Fruit fly (Drosophila melanogaster) whole organism, embryonic: ENCODE measurements around the gene cindr.

Experiments
- ATbp ChIP-seq: fragments of 200-800 bp; sonication (Bioruptor generic); optimal IDR thresholded peaks from 2 replicates; lab custom pipeline; 2017; ENCODE audit warnings: missing biosample characterization, mild to moderate bottlenecking, missing genetic modification characterization, missing genetic modification reagents
- Ada2b ChIP-seq: fragments of 200-800 bp; sonication (Bioruptor generic); IDR thresholded peaks from 2 replicates; pipeline ENCODE4 v1.3.6; 2022; ENCODE audit warnings: missing biosample characterization, missing genetic modification characterization
- Antp ChIP-seq: fragments of 200-800 bp; sonication (Bioruptor generic); optimal IDR thresholded peaks from 3 replicates; lab custom pipeline; 2016; ENCODE audit warnings: missing biosample characterization, missing genetic modification characterization
- Atf6 ChIP-seq: fragments of 200-800 bp; sonication (Bioruptor generic); IDR thresholded peaks from 2 replicates; pipeline ENCODE4 v1.3.6; 2022; ENCODE audit warnings: missing biosample characterization, missing genetic modification characterization
- CG1233 ChIP-seq: fragments of 200-800 bp; sonication (Bioruptor generic); optimal IDR thresholded peaks from 4 replicates; lab custom pipeline; 2018; ENCODE audit warnings: missing biosample characterization, mild to moderate bottlenecking, missing genetic modification characterization
- CG13624 ChIP-seq: fragments of 200-800 bp; sonication (Bioruptor generic); optimal IDR thresholded peaks from 2 replicates; lab custom pipeline; 2016; ENCODE audit warnings: missing biosample characterization, missing genetic modification characterization
- CG14014 ChIP-seq: fragments of 200-800 bp; sonication (Bioruptor generic); IDR thresholded peaks from 2 replicates; pipeline ENCODE4 v1.3.6; 2022; ENCODE audit warnings: missing biosample characterization, missing genetic modification characterization
- CG14667 ChIP-seq: fragments of 200-800 bp; sonication (Bioruptor generic); IDR thresholded peaks from 2 replicates; pipeline ENCODE4 v1.3.6; 2022; ENCODE audit warnings: missing biosample characterization, missing genetic modification characterization
- CG14710 ChIP-seq: fragments of 200-800 bp; sonication (Bioruptor generic); optimal IDR thresholded peaks from 3 replicates; lab custom pipeline; 2019; ENCODE audit warnings: missing biosample characterization, mild to moderate bottlenecking, missing genetic modification characterization, moderate library complexity
- CG15269 ChIP-seq: fragments of 200-800 bp; sonication (Bioruptor generic); optimal IDR thresholded peaks from 2 replicates; lab custom pipeline; 2018; ENCODE audit warnings: missing biosample characterization, mild to moderate bottlenecking, missing genetic modification characterization, moderate library complexity
- CG15479 ChIP-seq: fragments of 200-800 bp; sonication (Bioruptor generic); optimal IDR thresholded peaks from 3 replicates; lab custom pipeline; 2019; ENCODE audit warnings: missing biosample characterization, mild to moderate bottlenecking, missing genetic modification characterization, moderate library complexity
- CG15601 ChIP-seq: fragments of 200-800 bp; sonication (Bioruptor generic); optimal IDR thresholded peaks from 3 replicates; lab custom pipeline; 2019; ENCODE audit warnings: missing biosample characterization, mild to moderate bottlenecking, missing genetic modification characterization, moderate library complexity
- CG17829 ChIP-seq: fragments of 200-800 bp; optimal IDR thresholded peaks from 2 replicates; lab custom pipeline; 2019; ENCODE audit warnings: missing biosample characterization, mild to moderate bottlenecking, missing genetic modification characterization, moderate library complexity
- CG17912 ChIP-seq: fragments of 200-800 bp; sonication (Bioruptor generic); optimal IDR thresholded peaks from 2 replicates; lab custom pipeline; 2018; ENCODE audit warnings: missing biosample characterization, mild to moderate bottlenecking, missing genetic modification characterization
- CG2199 ChIP-seq: fragments of 200-800 bp; sonication (Bioruptor generic); IDR thresholded peaks from 3 replicates; pipeline ENCODE4 v1.3.6; 2022; ENCODE audit warnings: missing biosample characterization, missing genetic modification characterization
- CG2712 ChIP-seq: fragments of 200-800 bp; optimal IDR thresholded peaks from 3 replicates; lab custom pipeline; 2019; ENCODE audit warnings: missing biosample characterization, mild to moderate bottlenecking, missing genetic modification characterization, moderate library complexity
- CG2875 ChIP-seq: fragments of 200-800 bp; sonication (Bioruptor generic); optimal IDR thresholded peaks from 2 replicates; lab custom pipeline; 2017; ENCODE audit warnings: missing biosample characterization, mild to moderate bottlenecking, missing genetic modification characterization, missing genetic modification reagents
- CG31224 ChIP-seq: fragments of 200-800 bp; sonication (Bioruptor generic); IDR thresholded peaks from 2 replicates; pipeline ENCODE4 v1.3.6; 2022; ENCODE audit warnings: missing biosample characterization, missing genetic modification characterization
- CG32532 ChIP-seq: fragments of 200-800 bp; sonication (Bioruptor generic); IDR thresholded peaks from 2 replicates; pipeline ENCODE4 v1.3.6; 2022; ENCODE audit warnings: missing biosample characterization, missing genetic modification characterization
- CG34422 ChIP-seq: fragments of 200-800 bp; sonication (Bioruptor generic); IDR thresholded peaks from 3 replicates; pipeline ENCODE4 v1.3.6; 2022; ENCODE audit warnings: missing biosample characterization, missing genetic modification characterization
- CG4328 ChIP-seq: fragments of 200-800 bp; sonication (Bioruptor generic); optimal IDR thresholded peaks from 3 replicates; lab custom pipeline; 2017; ENCODE audit warnings: missing biosample characterization, missing genetic modification reagents, missing genetic modification characterization
- CG4820 ChIP-seq: fragments of 200-800 bp; sonication (Bioruptor generic); optimal IDR thresholded peaks from 3 replicates; lab custom pipeline; 2016; ENCODE audit warnings: missing biosample characterization, missing genetic modification characterization
- CG6765 ChIP-seq: fragments of 200-800 bp; sonication (Bioruptor generic); optimal IDR thresholded peaks from 3 replicates; lab custom pipeline; 2017; ENCODE audit warnings: missing biosample characterization, mild to moderate bottlenecking, missing genetic modification characterization
- CG7928 ChIP-seq: fragments of 200-800 bp; sonication (Bioruptor generic); optimal IDR thresholded peaks from 2 replicates; lab custom pipeline; 2017; ENCODE audit warnings: missing biosample characterization, mild to moderate bottlenecking, missing genetic modification characterization
- CG9609 ChIP-seq: fragments of 200-800 bp; sonication (Bioruptor generic); optimal IDR thresholded peaks from 3 replicates; lab custom pipeline; 2016; ENCODE audit warnings: missing biosample characterization, missing genetic modification characterization
- D19A ChIP-seq: fragments of 200-800 bp; optimal IDR thresholded peaks from 3 replicates; lab custom pipeline; 2019; ENCODE audit warnings: missing biosample characterization, mild to moderate bottlenecking, missing genetic modification characterization, moderate library complexity
- Dp ChIP-seq: fragments of 200-800 bp; sonication (Bioruptor generic); optimal IDR thresholded peaks from 2 replicates; lab custom pipeline; 2018; ENCODE audit warnings: missing biosample characterization, mild to moderate bottlenecking, missing genetic modification characterization, moderate library complexity
- Dref ChIP-seq: fragments of 200-800 bp; sonication (Bioruptor generic); IDR thresholded peaks from 2 replicates; pipeline ENCODE4 v1.3.6; 2022; ENCODE audit warnings: missing biosample characterization, missing genetic modification characterization
- Drgx ChIP-seq: fragments of 200-800 bp; sonication (Bioruptor generic); IDR thresholded peaks from 2 replicates; pipeline ENCODE4 v1.3.6; 2022; ENCODE audit warnings: missing biosample characterization, missing genetic modification characterization
- HmgZ ChIP-seq: fragments of 200-800 bp; sonication (Bioruptor generic); optimal IDR thresholded peaks from 2 replicates; lab custom pipeline; 2018; ENCODE audit warnings: missing biosample characterization, mild to moderate bottlenecking, missing genetic modification characterization
- Meics ChIP-seq: fragments of 200-800 bp; sonication (Bioruptor generic); optimal IDR thresholded peaks from 2 replicates; lab custom pipeline; 2017; ENCODE audit warnings: missing biosample characterization, mild to moderate bottlenecking, missing genetic modification characterization
- NK7.1 ChIP-seq: fragments of 200-800 bp; sonication (Bioruptor generic); optimal IDR thresholded peaks from 3 replicates; lab custom pipeline; 2016; ENCODE audit warnings: missing biosample characterization, missing genetic modification characterization
- Ptx1 ChIP-seq: fragments of 200-800 bp; sonication (Bioruptor generic); IDR thresholded peaks from 2 replicates; pipeline ENCODE4 v1.3.6; 2022; ENCODE audit warnings: missing biosample characterization, missing genetic modification characterization
- Ssrp ChIP-seq: fragments of 200-800 bp; sonication (Bioruptor generic); optimal IDR thresholded peaks from 2 replicates; lab custom pipeline; 2018; ENCODE audit warnings: missing biosample characterization, mild to moderate bottlenecking, missing genetic modification characterization, moderate library complexity
- Stat92E ChIP-seq, 3 experiments: fragments of >200 bp in 2 of 3; fragments of 200-800 bp in 1 of 3; sonication (Bioruptor generic) in 1 of 3; optimal IDR thresholded peaks; 2 replicates each; lab custom pipeline; 2017 to 2019; ENCODE audit warnings: missing biosample characterization in 3 of 3, missing genetic modification characterization in 3 of 3, mild to moderate bottlenecking in 1 of 3, moderate library complexity in 1 of 3
- Vsx1 ChIP-seq: fragments of 200-800 bp; sonication (Bioruptor generic); optimal IDR thresholded peaks from 2 replicates; lab custom pipeline; 2017; ENCODE audit warnings: missing biosample characterization, mild to moderate bottlenecking, missing genetic modification characterization, missing genetic modification reagents
- ara ChIP-seq: fragments of 200-800 bp; sonication (Bioruptor generic); IDR thresholded peaks from 2 replicates; pipeline ENCODE4 v1.3.6; 2022; ENCODE audit warnings: missing biosample characterization, missing genetic modification characterization
- dpn ChIP-seq, 2 experiments: fragments of 200-800 bp; sonication (Bioruptor generic); optimal IDR thresholded peaks; 3 replicates each; lab custom pipeline; 2016; ENCODE audit warnings: missing biosample characterization in 2 of 2, missing genetic modification characterization in 2 of 2
- ewg ChIP-seq: fragments of 200-800 bp; sonication (Bioruptor generic); optimal IDR thresholded peaks from 3 replicates; lab custom pipeline; 2017; ENCODE audit warnings: mild to moderate bottlenecking, missing biosample characterization, missing genetic modification reagents, missing genetic modification characterization
- fu2 ChIP-seq: fragments of 200-800 bp; sonication (Bioruptor generic); optimal IDR thresholded peaks from 2 replicates; lab custom pipeline; 2016; ENCODE audit warnings: missing biosample characterization, missing genetic modification characterization
- gsb-n ChIP-seq: fragments of 200-800 bp; sonication (Bioruptor generic); optimal IDR thresholded peaks from 3 replicates; lab custom pipeline; 2018; ENCODE audit warnings: missing biosample characterization, mild to moderate bottlenecking, missing genetic modification characterization
- kay ChIP-seq: fragments of 200-800 bp; sonication (Bioruptor generic); optimal IDR thresholded peaks from 2 replicates; lab custom pipeline; 2016; ENCODE audit warnings: missing biosample characterization, missing genetic modification characterization
- klu ChIP-seq: fragments of 200-800 bp; sonication (Bioruptor generic); IDR thresholded peaks from 2 replicates; pipeline ENCODE4 v1.3.6; 2022; ENCODE audit warnings: missing biosample characterization, missing genetic modification characterization
- lov ChIP-seq, 2 experiments: fragments of 200-800 bp in 1 of 2; fragments of >200 bp in 1 of 2; sonication (Bioruptor generic) in 1 of 2; IDR thresholded peaks in 1 of 2; optimal IDR thresholded peaks in 1 of 2; 2 replicates in 1 of 2; 3 replicates in 1 of 2; pipeline versions ENCODE4 v1.3.6 to Lab custom; 2017 to 2022; ENCODE audit warnings: missing biosample characterization in 1 of 2, missing genetic modification characterization in 1 of 2
- nerfin-1 ChIP-seq: fragments of 200-800 bp; sonication (Bioruptor generic); optimal IDR thresholded peaks from 3 replicates; lab custom pipeline; 2019; ENCODE audit warnings: missing biosample characterization, mild to moderate bottlenecking, missing genetic modification characterization, moderate library complexity
- row ChIP-seq: fragments of 200-800 bp; sonication (Bioruptor generic); IDR thresholded peaks from 3 replicates; pipeline ENCODE4 v1.3.6; 2022; ENCODE audit warnings: missing biosample characterization, missing genetic modification characterization
- sens ChIP-seq: fragments of 200-800 bp; sonication (Bioruptor generic); peaks from one replicate; lab custom pipeline; 2016; ENCODE audit warnings: missing biosample characterization, missing genetic modification characterization
- so ChIP-seq: fragments of 200-800 bp; sonication (Bioruptor generic); IDR thresholded peaks from 3 replicates; pipeline ENCODE4 v1.3.6; 2022; ENCODE audit warnings: missing biosample characterization, missing genetic modification characterization
- sqz ChIP-seq: fragments of 200-800 bp; sonication (Bioruptor generic); optimal IDR thresholded peaks from 3 replicates; lab custom pipeline; 2018; ENCODE audit warnings: missing biosample characterization, mild to moderate bottlenecking, missing genetic modification characterization
- tin ChIP-seq: fragments of 200-800 bp; sonication (Bioruptor generic); optimal IDR thresholded peaks from 3 replicates; lab custom pipeline; 2016; ENCODE audit warnings: missing biosample characterization, missing genetic modification characterization
- wek ChIP-seq: fragments of 200-800 bp; sonication (Bioruptor generic); optimal IDR thresholded peaks from 3 replicates; lab custom pipeline; 2018; ENCODE audit warnings: missing biosample characterization, mild to moderate bottlenecking, missing genetic modification characterization, moderate library complexity

cindr gene

dm6 chr3R:30816200-30816599 is 7.8 kb downstream of the cindr start (continued):
- TF ChIP-seq lov (optimal IDR thresholded peaks at IDR 0.05; lab: Kevin White, UChicago), result no peak
- TF ChIP-seq lov (GFP tag; IDR thresholded peaks at IDR 0.05; lab: Robert Waterston, UW), result no peak
- peak; percentile 28 for TF ChIP-seq sens (GFP tag; lab: Kevin White, UChicago)
- no peak for TF ChIP-seq tin (GFP tag; lab: Kevin White, UChicago)
- no peak for TF ChIP-seq fu2 (GFP tag; lab: Kevin White, UChicago)
- TF ChIP-seq CG4328 (GFP tag; lab: Kevin White, UChicago), result no peak
- no peak for TF ChIP-seq dpn (GFP tag; optimal IDR thresholded peaks at IDR 0.05; lab: Kevin White, UChicago)
- no peak for TF ChIP-seq NK7.1 (GFP tag; lab: Kevin White, UChicago)
- no peak for TF ChIP-seq Dp (GFP tag; lab: Kevin White, UChicago)
- no peak for TF ChIP-seq Atf6 (GFP tag; lab: Robert Waterston, UW)
- no peak for TF ChIP-seq ara
- 0 out of 3 replicates have a peak, but pooled peaks have one; percentile 40 for TF ChIP-seq CG2199 (GFP tag; lab: Robert Waterston, UW)
- TF ChIP-seq HmgZ, result no peak
- no peak for TF ChIP-seq CG14667 (GFP tag; lab: Robert Waterston, UW)
- peak; percentile 33; the same call in 2 of the 3 replicates for TF ChIP-seq row (GFP tag; lab: Robert Waterston, UW)
- no peak for TF ChIP-seq Antp
- no peak for TF ChIP-seq CG17912 (GFP tag; lab: Kevin White, UChicago)
- TF ChIP-seq CG9609 (GFP tag; lab: Kevin White, UChicago), result no peak
- peak; percentile 16 for TF ChIP-seq sqz (GFP tag; lab: Kevin White, UChicago)
- TF ChIP-seq Drgx (GFP tag; lab: Robert Waterston, UW), result no peak
- TF ChIP-seq ewg, result no peak
- TF ChIP-seq CG15601 (tag; lab: Kevin White, UChicago), result peak; percentile 21
- peak; percentile 46 for TF ChIP-seq gsb-n (tag; lab: Kevin White, UChicago)
- no peak for TF ChIP-seq Ssrp
- no peak for TF ChIP-seq klu (GFP tag; lab: Robert Waterston, UW)
- TF ChIP-seq CG32532 (GFP tag; lab: Robert Waterston, UW), result no peak
- TF ChIP-seq CG2875 (GFP tag; lab: Kevin White, UChicago), result no peak
- TF ChIP-seq so (GFP tag; lab: Robert Waterston, UW), result no peak
- no peak for TF ChIP-seq CG6765 (GFP tag; lab: Kevin White, UChicago)
- peak; percentile 83 for TF ChIP-seq D19A (tag; lab: Kevin White, UChicago)
- TF ChIP-seq CG14014 (GFP tag; lab: Robert Waterston, UW), result no peak
- TF ChIP-seq CG15479, result no peak
- TF ChIP-seq Stat92E (GFP tag; optimal IDR thresholded peaks at IDR 0.05; lab: Kevin White, UChicago), result no peak
- TF ChIP-seq Meics (GFP tag; lab: Kevin White, UChicago), result no peak
- TF ChIP-seq Dref (GFP tag; lab: Robert Waterston, UW), result no peak
- TF ChIP-seq kay (GFP tag; lab: Kevin White, UChicago), result no peak
- TF ChIP-seq CG34422, result no peak
- TF ChIP-seq Ptx1 (GFP tag; lab: Robert Waterston, UW), result no peak
- no peak for TF ChIP-seq wek
- TF ChIP-seq CG2712 (tag; lab: Kevin White, UChicago), result no peak
- TF ChIP-seq CG13624 (GFP tag; lab: Kevin White, UChicago), result no peak
- no peak for TF ChIP-seq CG14710 (tag; lab: Kevin White, UChicago)
- no peak for TF ChIP-seq CG4820 (GFP tag; lab: Kevin White, UChicago)
- no peak for TF ChIP-seq CG17829 (tag; lab: Kevin White, UChicago)
- TF ChIP-seq CG31224 (GFP tag; lab: Robert Waterston, UW), result no peak
- TF ChIP-seq CG1233, result peak; percentile 18
- no peak for TF ChIP-seq CG7928 (GFP tag; lab: Kevin White, UChicago)
- TF ChIP-seq CG15269 (tag; lab: Kevin White, UChicago), result no peak
- peak; percentile 30 for TF ChIP-seq Vsx1 (GFP tag; lab: Kevin White, UChicago)
- TF ChIP-seq Ada2b (GFP tag; lab: Robert Waterston, UW), result no peak
- TF ChIP-seq nerfin-1, result no peak
- peak; percentile 36 for TF ChIP-seq ATbp (GFP tag; lab: Kevin White, UChicago)
